Worm (Caenorhabditis elegans) whole organism, late embryonic: ENCODE measurements around the gene arid-1.

Experiments
- K02D7.2 ChIP-seq: sonication (generic microtip); optimal IDR thresholded peaks from 2 replicates; lab custom pipeline; 2017; ENCODE audit warnings: mild to moderate bottlenecking, missing genetic modification characterization, missing compliant biosample characterization
- Y22D7AL.16 ChIP-seq: sonication (generic microtip); optimal IDR thresholded peaks from 2 replicates; lab custom pipeline; 2016; ENCODE audit warnings: missing genetic modification characterization, missing compliant biosample characterization
- ama-1 ChIP-seq: fragments of 150-350 bp; optimal IDR thresholded peaks from 2 replicates; lab custom pipeline; 2014
- ceh-19 ChIP-seq: fragments of 200-800 bp; sonication (Bioruptor generic); optimal IDR thresholded peaks from 2 replicates; lab custom pipeline; 2018; ENCODE audit warnings: mild to moderate bottlenecking, missing genetic modification characterization, missing compliant biosample characterization
- ceh-2 ChIP-seq: sonication (generic microtip); optimal IDR thresholded peaks from 2 replicates; lab custom pipeline; 2016; ENCODE audit warnings: missing genotype, missing genetic modification characterization, missing compliant biosample characterization
- ceh-22 ChIP-seq: sonication (generic microtip); optimal IDR thresholded peaks from 2 replicates; lab custom pipeline; 2017; ENCODE audit warnings: missing biosample characterization, missing genetic modification characterization
- ceh-24 ChIP-seq: sonication (generic microtip); optimal IDR thresholded peaks from 2 replicates; lab custom pipeline; 2016; ENCODE audit warnings: mild to moderate bottlenecking, missing genetic modification characterization, missing compliant biosample characterization
- ceh-30 ChIP-seq: fragments of 150-350 bp; optimal IDR thresholded peaks from 2 replicates; lab custom pipeline; 2014; ENCODE audit warnings: missing biosample characterization, missing genetic modification characterization
- ceh-31 ChIP-seq: sonication (generic microtip); optimal IDR thresholded peaks from 2 replicates; lab custom pipeline; 2016; ENCODE audit warnings: missing genetic modification characterization, missing compliant biosample characterization
- ceh-34 ChIP-seq: sonication (generic microtip); optimal IDR thresholded peaks from 2 replicates; lab custom pipeline; 2016; ENCODE audit warnings: mild to moderate bottlenecking, missing genetic modification characterization, missing compliant biosample characterization
- ceh-6 ChIP-seq: fragments of 200-800 bp; sonication (Bioruptor generic); optimal IDR thresholded peaks from 2 replicates; lab custom pipeline; 2018; ENCODE audit warnings: mild to moderate bottlenecking, missing genetic modification characterization, missing compliant biosample characterization
- dmd-4 ChIP-seq: sonication (generic microtip); optimal IDR thresholded peaks from 2 replicates; lab custom pipeline; 2016; ENCODE audit warnings: borderline replicate concordance, missing genetic modification characterization, missing compliant biosample characterization
- elt-4 ChIP-seq: sonication (generic microtip); optimal IDR thresholded peaks from 2 replicates; lab custom pipeline; 2016; ENCODE audit warnings: missing genetic modification characterization, missing compliant biosample characterization
- ets-4 ChIP-seq: sonication (generic microtip); optimal IDR thresholded peaks from 2 replicates; lab custom pipeline; 2016; ENCODE audit warnings: missing genetic modification characterization, missing compliant biosample characterization
- eyg-1 ChIP-seq: sonication (generic microtip); optimal IDR thresholded peaks from 2 replicates; lab custom pipeline; 2016; ENCODE audit warnings: missing genotype, missing genetic modification characterization, missing compliant biosample characterization
- fax-1 ChIP-seq: sonication (generic microtip); optimal IDR thresholded peaks from 2 replicates; lab custom pipeline; 2016; ENCODE audit warnings: missing genotype, missing genetic modification characterization, missing compliant biosample characterization
- fkh-10 ChIP-seq: fragments of 150-350 bp; optimal IDR thresholded peaks from 2 replicates; lab custom pipeline; 2014; ENCODE audit warnings: missing biosample characterization, missing genetic modification reagents, missing genetic modification characterization
- gmeb-2 ChIP-seq: sonication (generic microtip); optimal IDR thresholded peaks from 2 replicates; lab custom pipeline; 2016; ENCODE audit warnings: missing genetic modification characterization, inconsistent platforms, missing compliant biosample characterization
- hlh-13 ChIP-seq: fragments of 200-800 bp; sonication (Bioruptor generic); optimal IDR thresholded peaks from 2 replicates; lab custom pipeline; 2018; ENCODE audit warnings: mild to moderate bottlenecking, missing genetic modification characterization, missing compliant biosample characterization
- hlh-15 ChIP-seq: sonication (generic microtip); optimal IDR thresholded peaks from 2 replicates; lab custom pipeline; 2016; ENCODE audit warnings: missing genetic modification characterization, missing compliant biosample characterization
- hlh-30 ChIP-seq: sonication (generic microtip); optimal IDR thresholded peaks from 2 replicates; lab custom pipeline; 2017; ENCODE audit warnings: antibody characterized with exemption, missing genetic modification characterization, missing compliant biosample characterization; ENCODE audit not compliant: insufficient read depth
- hlh-6 ChIP-seq: sonication (generic microtip); optimal IDR thresholded peaks from 2 replicates; lab custom pipeline; 2016; ENCODE audit warnings: missing genotype, missing genetic modification characterization, missing compliant biosample characterization
- lim-6 ChIP-seq: sonication (generic microtip); optimal IDR thresholded peaks from 2 replicates; lab custom pipeline; 2016; ENCODE audit warnings: missing genetic modification characterization, missing compliant biosample characterization
- lin-11 ChIP-seq: fragments of 200-800 bp; sonication (Bioruptor generic); optimal IDR thresholded peaks from 2 replicates; lab custom pipeline; 2018; ENCODE audit warnings: mild to moderate bottlenecking, missing genetic modification characterization, missing compliant biosample characterization
- madf-2 ChIP-seq: sonication (generic microtip); optimal IDR thresholded peaks from 2 replicates; lab custom pipeline; 2017; ENCODE audit warnings: missing genetic modification characterization, missing compliant biosample characterization
- mec-3 ChIP-seq: sonication (generic microtip); optimal IDR thresholded peaks from 2 replicates; lab custom pipeline; 2016; ENCODE audit warnings: borderline replicate concordance, missing genetic modification characterization, missing compliant biosample characterization
- nfya-1 ChIP-seq: sonication (generic microtip); optimal IDR thresholded peaks from 2 replicates; lab custom pipeline; 2017; ENCODE audit warnings: missing genetic modification characterization, mild to moderate bottlenecking, missing compliant biosample characterization, antibody characterized with exemption, moderate library complexity
- nhr-11 ChIP-seq: fragments of 150-350 bp; optimal IDR thresholded peaks from 2 replicates; lab custom pipeline; 2014; ENCODE audit warnings: missing biosample characterization, missing genetic modification characterization
- nhr-232 ChIP-seq: sonication (generic microtip); optimal IDR thresholded peaks from 2 replicates; lab custom pipeline; 2016; ENCODE audit warnings: missing genetic modification characterization, missing compliant biosample characterization
- pat-9 ChIP-seq: fragments of 200-800 bp; sonication (Bioruptor generic); optimal IDR thresholded peaks from 2 replicates; lab custom pipeline; 2018; ENCODE audit warnings: mild to moderate bottlenecking, missing genetic modification characterization, moderate library complexity, missing compliant biosample characterization
- pha-2 ChIP-seq: sonication (generic microtip); optimal IDR thresholded peaks from 2 replicates; lab custom pipeline; 2017; ENCODE audit warnings: mild to moderate bottlenecking, missing genetic modification characterization, missing compliant biosample characterization
- pqm-1 ChIP-seq: sonication (generic microtip); optimal IDR thresholded peaks from 2 replicates; lab custom pipeline; 2016; ENCODE audit warnings: missing genetic modification characterization, missing compliant biosample characterization
- pros-1 ChIP-seq: fragments of 150-350 bp; optimal IDR thresholded peaks from 2 replicates; lab custom pipeline; 2014; ENCODE audit warnings: missing biosample characterization, missing genetic modification reagents, missing genetic modification characterization
- ref-2 ChIP-seq: sonication (generic microtip); optimal IDR thresholded peaks from 2 replicates; lab custom pipeline; 2016; ENCODE audit warnings: missing genetic modification characterization, missing compliant biosample characterization
- sox-2 ChIP-seq: fragments of 200-800 bp; sonication (Bioruptor generic); IDR thresholded peaks from 2 replicates; pipeline ENCODE4 v1.3.6; 2022; ENCODE audit warnings: missing genetic modification reagents, missing genetic modification characterization, missing compliant biosample characterization
- sox-4 ChIP-seq: sonication (generic microtip); optimal IDR thresholded peaks from 2 replicates; lab custom pipeline; 2017; ENCODE audit warnings: mild to moderate bottlenecking, missing genetic modification characterization, inconsistent platforms, missing compliant biosample characterization
- syd-9 ChIP-seq: sonication (generic microtip); optimal IDR thresholded peaks from 2 replicates; lab custom pipeline; 2016; ENCODE audit warnings: mild to moderate bottlenecking, missing genetic modification characterization, moderate library complexity, missing compliant biosample characterization
- tbx-7 ChIP-seq: sonication (generic microtip); optimal IDR thresholded peaks from 2 replicates; lab custom pipeline; 2016; ENCODE audit warnings: missing genotype, missing genetic modification characterization, missing compliant biosample characterization
- ttx-3 ChIP-seq: sonication (generic microtip); optimal IDR thresholded peaks from 2 replicates; lab custom pipeline; 2016; ENCODE audit warnings: missing genetic modification reagents, missing genetic modification characterization, missing compliant biosample characterization
- unc-42 ChIP-seq: sonication (generic microtip); optimal IDR thresholded peaks from 2 replicates; lab custom pipeline; 2016; ENCODE audit warnings: missing genotype, missing genetic modification characterization, missing compliant biosample characterization
- unc-55 ChIP-seq: sonication (generic microtip); optimal IDR thresholded peaks from 2 replicates; lab custom pipeline; 2017; ENCODE audit warnings: missing biosample characterization, missing genetic modification reagents, missing genetic modification characterization
- unc-86 ChIP-seq: sonication (generic microtip); optimal IDR thresholded peaks from 2 replicates; lab custom pipeline; 2016; ENCODE audit warnings: missing genetic modification characterization, missing compliant biosample characterization
- zip-5 ChIP-seq: sonication (generic microtip); optimal IDR thresholded peaks from 2 replicates; lab custom pipeline; 2016; ENCODE audit warnings: missing genetic modification characterization, missing compliant biosample characterization

arid-1 gene

ce11 chrV:145694-146093 is 40.3 kb upstream of the arid-1 start:
- TF ChIP-seq syd-9 (tag; lab: Kevin White, UChicago) = no peak
- TF ChIP-seq eyg-1 (tag; lab: Kevin White, UChicago) = no peak
- no peak for TF ChIP-seq ceh-30 (tag; lab: Kevin White, UChicago)
- TF ChIP-seq pros-1 (tag; lab: Kevin White, UChicago) = no peak
- TF ChIP-seq ceh-31 (tag; lab: Kevin White, UChicago) = no peak
- no peak for TF ChIP-seq ref-2 (tag; lab: Kevin White, UChicago)
- no peak for TF ChIP-seq madf-2 (tag; lab: Kevin White, UChicago)
- TF ChIP-seq nhr-232 = no peak
- no peak for TF ChIP-seq ttx-3 (tag; lab: Kevin White, UChicago)
- no peak for TF ChIP-seq unc-42 (tag; lab: Kevin White, UChicago)
- no peak for TF ChIP-seq elt-4 (tag; lab: Kevin White, UChicago)
- TF ChIP-seq ceh-6 (GFP tag; lab: Kevin White, UChicago) = no peak
- no peak for TF ChIP-seq ceh-19
- TF ChIP-seq nhr-11 = no peak
- TF ChIP-seq ceh-22 = no peak
- TF ChIP-seq ceh-24 (tag; lab: Kevin White, UChicago) = no peak
- no peak for TF ChIP-seq mec-3 (tag; lab: Kevin White, UChicago)

DNA sequence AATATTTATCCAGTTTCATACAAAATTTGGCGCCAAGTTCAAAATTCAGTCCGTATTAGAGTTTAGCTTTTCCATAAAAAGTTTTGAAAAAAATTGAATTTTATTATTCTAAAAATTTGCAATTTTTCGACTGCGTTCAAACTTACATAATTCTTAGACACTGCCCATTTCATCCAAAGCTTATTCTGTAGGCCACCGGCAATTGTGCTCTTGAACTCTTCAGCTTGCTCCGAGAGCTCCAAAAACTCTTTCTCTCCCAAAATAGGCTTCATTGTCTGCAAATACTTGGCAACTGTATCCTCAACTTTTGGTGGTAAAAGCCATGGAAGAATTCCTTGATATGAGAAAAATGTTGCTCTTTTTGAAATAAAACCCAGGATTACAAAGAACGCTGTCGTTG is 35.9 kb upstream of the arid-1 start:
- TF ChIP-seq zip-5 (no peak), K02D7.2 (tag; lab: Kevin White, UChicago) (no peak), lin-11 (no peak), ama-1 (lab: Kevin White, UChicago) (no peak), dmd-4 (no peak), gmeb-2 (no peak)

DNA sequence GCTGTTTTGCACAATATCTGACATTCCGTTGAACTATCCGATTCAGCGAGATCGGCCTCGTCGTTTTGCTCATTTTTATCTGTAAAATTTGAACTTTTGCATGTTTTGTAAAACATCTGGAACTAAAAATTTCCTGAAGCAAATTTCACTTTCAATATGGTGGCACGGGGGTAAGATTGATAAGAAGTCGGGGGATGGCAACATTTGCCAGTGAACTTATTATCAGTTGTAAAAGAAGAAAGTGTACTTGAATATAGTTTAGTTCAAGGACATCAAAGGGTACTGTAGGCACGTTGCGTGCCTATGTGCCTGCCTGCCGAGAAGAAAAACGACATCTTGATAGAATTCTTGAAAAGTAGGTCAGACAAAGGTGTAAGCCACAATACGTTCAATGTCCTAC is 34.7 kb upstream of the arid-1 start, which contains the start of gene W03F9.4:
TSS of gene W03F9.4 (minus strand) at position 79 of the 400 bp plus-strand sequence.
- no peak for TF ChIP-seq sox-4 (tag; lab: Kevin White, UChicago)
- no peak for TF ChIP-seq pat-9
- TF ChIP-seq ceh-2 = no peak
- TF ChIP-seq fkh-10 (GFP tag; lab: Kevin White, UChicago) = no peak
- TF ChIP-seq ref-2 (tag; lab: Kevin White, UChicago) = no peak
- no peak for TF ChIP-seq ceh-34 (tag; lab: Kevin White, UChicago)
- no peak for TF ChIP-seq hlh-30 (tag; lab: Kevin White, UChicago)
- no peak for TF ChIP-seq hlh-13 (GFP tag; lab: Kevin White, UChicago)
- no peak for TF ChIP-seq K02D7.2 (tag; lab: Kevin White, UChicago)
- no peak for TF ChIP-seq hlh-6 (tag; lab: Kevin White, UChicago)
- TF ChIP-seq nfya-1 (tag; lab: Kevin White, UChicago) = no peak
- no peak for TF ChIP-seq pros-1 (tag; lab: Kevin White, UChicago)
- TF ChIP-seq sox-2 (GFP tag; lab: Robert Waterston, UW) = no peak
- TF ChIP-seq Y22D7AL.16 (tag; lab: Kevin White, UChicago) = no peak
- no peak for TF ChIP-seq dmd-4
- TF ChIP-seq tbx-7 = no peak
- no peak for TF ChIP-seq fax-1 (tag; lab: Kevin White, UChicago)
- TF ChIP-seq, all 69 proteins: peak for 0

DNA sequence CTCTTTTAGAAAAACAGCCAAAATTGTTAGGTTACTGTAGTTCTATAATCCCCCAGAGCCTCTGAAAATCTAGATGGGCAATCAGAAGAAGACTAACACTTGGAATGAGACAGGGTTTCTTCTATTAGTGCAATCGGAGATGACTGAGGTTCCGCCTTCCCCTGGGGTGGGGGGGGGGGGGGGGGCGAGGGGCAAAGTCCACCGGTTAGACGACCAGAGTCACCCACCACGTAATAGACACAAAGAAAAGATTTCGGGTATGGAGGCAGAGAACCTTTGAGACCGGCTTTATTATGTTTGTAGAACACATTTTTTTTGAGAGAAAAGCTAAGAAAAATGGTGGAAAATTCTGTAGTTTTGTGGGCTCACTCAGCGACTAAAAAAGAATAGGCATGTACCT is 33.8 kb upstream of the arid-1 start:
- no peak for TF ChIP-seq ets-4 (tag; lab: Kevin White, UChicago)
- no peak for TF ChIP-seq unc-55
- no peak for TF ChIP-seq pqm-1
- no peak for TF ChIP-seq dmd-4
- TF ChIP-seq hlh-15 = no peak
- no peak for TF ChIP-seq lim-6 (tag; lab: Kevin White, UChicago)
- no peak for TF ChIP-seq pha-2 (tag; lab: Kevin White, UChicago)
- TF ChIP-seq ttx-3 (tag; lab: Kevin White, UChicago) = no peak
- no peak for TF ChIP-seq ref-2 (tag; lab: Kevin White, UChicago)
- no peak for TF ChIP-seq nfya-1 (tag; lab: Kevin White, UChicago)
- TF ChIP-seq unc-86 = no peak
- no peak for TF ChIP-seq elt-4 (tag; lab: Kevin White, UChicago)
